Fruit fly (Drosophila melanogaster) whole organism, embryonic: Measurements from ENCODE around the gene dpr4.

ENCODE experiments used
- Antp ChIP-seq: fragments of 200-800 bp; sonication (Bioruptor generic); optimal IDR thresholded peaks from 3 replicates; lab custom pipeline; 2016; ENCODE audit warnings: missing biosample characterization, missing genetic modification characterization
- Asciz ChIP-seq: fragments of 200-800 bp; sonication (Bioruptor generic); optimal IDR thresholded peaks from 2 replicates; lab custom pipeline; 2017; ENCODE audit warnings: missing biosample characterization, mild to moderate bottlenecking, missing genetic modification characterization, missing genetic modification reagents
- CG10321 ChIP-seq: fragments of 200-800 bp; sonication (Bioruptor generic); IDR thresholded peaks from 2 replicates; pipeline ENCODE4 v1.3.6; 2022; ENCODE audit warnings: missing biosample characterization, missing genetic modification characterization
- CG11504 ChIP-seq: fragments of 200-800 bp; sonication (Bioruptor generic); optimal IDR thresholded peaks from 3 replicates; lab custom pipeline; 2019; ENCODE audit warnings: missing biosample characterization, mild to moderate bottlenecking, missing genetic modification characterization, moderate library complexity
- CG13296 ChIP-seq: fragments of 200-800 bp; sonication (Bioruptor generic); optimal IDR thresholded peaks from 3 replicates; lab custom pipeline; 2018; ENCODE audit warnings: missing biosample characterization, mild to moderate bottlenecking, missing genetic modification characterization
- CG13894 ChIP-seq: fragments of 200-800 bp; sonication (Bioruptor generic); optimal IDR thresholded peaks from 3 replicates; lab custom pipeline; 2018; ENCODE audit warnings: missing biosample characterization, mild to moderate bottlenecking, missing genetic modification characterization, moderate library complexity
- CG14710 ChIP-seq: fragments of 200-800 bp; sonication (Bioruptor generic); optimal IDR thresholded peaks from 3 replicates; lab custom pipeline; 2019; ENCODE audit warnings: missing biosample characterization, mild to moderate bottlenecking, missing genetic modification characterization, moderate library complexity
- CG15269 ChIP-seq: fragments of 200-800 bp; sonication (Bioruptor generic); optimal IDR thresholded peaks from 2 replicates; lab custom pipeline; 2018; ENCODE audit warnings: missing biosample characterization, mild to moderate bottlenecking, missing genetic modification characterization, moderate library complexity
- CG17328 ChIP-seq: fragments of 200-800 bp; sonication (Bioruptor generic); IDR thresholded peaks from 2 replicates; pipeline ENCODE4 v1.3.6; 2022; ENCODE audit warnings: missing biosample characterization, missing genetic modification characterization
- CG2129 ChIP-seq: fragments of 200-800 bp; sonication (Bioruptor generic); IDR thresholded peaks from 2 replicates; pipeline ENCODE4 v1.3.6; 2022; ENCODE audit warnings: missing biosample characterization, missing genetic modification characterization; ENCODE audit not compliant: partially characterized antibody
- CG3163 ChIP-seq: fragments of 200-800 bp; sonication (Bioruptor generic); optimal IDR thresholded peaks from 3 replicates; lab custom pipeline; 2016; ENCODE audit warnings: missing biosample characterization, missing genetic modification characterization
- CG32772 ChIP-seq: fragments of 200-800 bp; sonication (Bioruptor generic); IDR thresholded peaks from 2 replicates; pipeline ENCODE4 v1.3.6; 2022; ENCODE audit warnings: missing biosample characterization, missing genetic modification characterization
- CG3995 ChIP-seq: fragments of 200-800 bp; sonication (Bioruptor generic); optimal IDR thresholded peaks from 3 replicates; lab custom pipeline; 2016; ENCODE audit warnings: missing biosample characterization, missing genetic modification characterization
- CG42726 ChIP-seq: fragments of 200-800 bp; sonication (Bioruptor generic); IDR thresholded peaks from 2 replicates; pipeline ENCODE4 v1.3.6; 2022; ENCODE audit warnings: missing biosample characterization, missing genetic modification characterization; ENCODE audit not compliant: partially characterized antibody
- CG4424 ChIP-seq: fragments of 200-800 bp; sonication (Bioruptor generic); optimal IDR thresholded peaks from 3 replicates; lab custom pipeline; 2016; ENCODE audit warnings: missing biosample characterization, missing genetic modification characterization
- CG4707 ChIP-seq: fragments of 200-800 bp; sonication (Bioruptor generic); optimal IDR thresholded peaks from 2 replicates; lab custom pipeline; 2018; ENCODE audit warnings: missing biosample characterization, mild to moderate bottlenecking, missing genetic modification characterization, moderate library complexity
- CG6854 ChIP-seq: fragments of 200-800 bp; sonication (Bioruptor generic); optimal IDR thresholded peaks from 3 replicates; lab custom pipeline; 2017; ENCODE audit warnings: missing biosample characterization, mild to moderate bottlenecking, missing genetic modification characterization
- CG7372 ChIP-seq: fragments of 200-800 bp; sonication (Bioruptor generic); IDR thresholded peaks from 2 replicates; pipeline ENCODE4 v1.3.6; 2022; ENCODE audit warnings: missing biosample characterization, missing genetic modification characterization
- CG7786 ChIP-seq: fragments of 200-800 bp; sonication (Bioruptor generic); optimal IDR thresholded peaks from 2 replicates; lab custom pipeline; 2016; ENCODE audit warnings: missing biosample characterization, missing genetic modification characterization
- CG8290 ChIP-seq, 3 experiments: fragments of 200-800 bp; sonication (Bioruptor generic); optimal IDR thresholded peaks; 2 replicates each; lab custom pipeline; 2016 to 2019; ENCODE audit warnings: missing biosample characterization in 3 of 3, missing genetic modification characterization in 3 of 3, mild to moderate bottlenecking in 2 of 3, moderate library complexity in 1 of 3
- CG9437 ChIP-seq: fragments of 200-800 bp; sonication (Bioruptor generic); optimal IDR thresholded peaks from 2 replicates; lab custom pipeline; 2018; ENCODE audit warnings: missing biosample characterization, mild to moderate bottlenecking, missing genetic modification characterization
- CG9797 ChIP-seq: fragments of 200-800 bp; sonication (Bioruptor generic); optimal IDR thresholded peaks from 3 replicates; lab custom pipeline; 2018; ENCODE audit warnings: missing biosample characterization, mild to moderate bottlenecking, missing genetic modification characterization
- CTCF ChIP-seq: fragments of 200-800 bp; sonication (Bioruptor generic); optimal IDR thresholded peaks from 2 replicates; lab custom pipeline; 2017; ENCODE audit warnings: missing biosample characterization, mild to moderate bottlenecking, missing genetic modification characterization, moderate library complexity
- Camta ChIP-seq: fragments of 200-800 bp; sonication (Bioruptor generic); optimal IDR thresholded peaks from 2 replicates; lab custom pipeline; 2016; ENCODE audit warnings: missing biosample characterization, missing genetic modification characterization
- Deaf1 ChIP-seq: fragments of 200-800 bp; optimal IDR thresholded peaks from 3 replicates; lab custom pipeline; 2019; ENCODE audit warnings: missing biosample characterization, mild to moderate bottlenecking, missing genetic modification characterization, moderate library complexity
- Dp ChIP-seq: fragments of 200-800 bp; sonication (Bioruptor generic); optimal IDR thresholded peaks from 2 replicates; lab custom pipeline; 2018; ENCODE audit warnings: missing biosample characterization, mild to moderate bottlenecking, missing genetic modification characterization, moderate library complexity
- HmgD ChIP-seq: fragments of 200-800 bp; sonication (Bioruptor generic); optimal IDR thresholded peaks from 3 replicates; lab custom pipeline; 2016; ENCODE audit warnings: missing biosample characterization, missing genetic modification characterization
- Hmr ChIP-seq: fragments of 200-800 bp; sonication (Bioruptor generic); optimal IDR thresholded peaks from 3 replicates; lab custom pipeline; 2017; ENCODE audit warnings: mild to moderate bottlenecking, missing biosample characterization, missing genetic modification reagents, missing genetic modification characterization
- MESR4 ChIP-seq: fragments of 200-800 bp; sonication (Bioruptor generic); optimal IDR thresholded peaks from 2 replicates; lab custom pipeline; 2018; ENCODE audit warnings: missing biosample characterization, mild to moderate bottlenecking, missing genetic modification characterization, moderate library complexity
- MTF-1 ChIP-seq: fragments of 200-800 bp; sonication (Bioruptor generic); optimal IDR thresholded peaks from 2 replicates; lab custom pipeline; 2018; ENCODE audit warnings: missing biosample characterization, mild to moderate bottlenecking, missing genetic modification characterization, borderline replicate concordance
- Mes4 ChIP-seq: fragments of 200-800 bp; sonication (Bioruptor generic); optimal IDR thresholded peaks from 2 replicates; lab custom pipeline; 2016; ENCODE audit warnings: missing biosample characterization, missing genetic modification characterization
- Mrtf ChIP-seq: fragments of 200-800 bp; sonication (Bioruptor generic); IDR thresholded peaks from 3 replicates; pipeline ENCODE4 v1.3.6; 2022; ENCODE audit warnings: missing biosample characterization, missing genetic modification characterization
- NK7.1 ChIP-seq: fragments of 200-800 bp; sonication (Bioruptor generic); optimal IDR thresholded peaks from 3 replicates; lab custom pipeline; 2016; ENCODE audit warnings: missing biosample characterization, missing genetic modification characterization
- Stat92E ChIP-seq, 3 experiments: fragments of >200 bp in 2 of 3; fragments of 200-800 bp in 1 of 3; sonication (Bioruptor generic) in 1 of 3; optimal IDR thresholded peaks; 2 replicates each; lab custom pipeline; 2017 to 2019; ENCODE audit warnings: missing biosample characterization in 3 of 3, missing genetic modification characterization in 3 of 3, mild to moderate bottlenecking in 1 of 3, moderate library complexity in 1 of 3
- Tbp ChIP-seq: fragments of >200 bp; optimal IDR thresholded peaks from 2 replicates; lab custom pipeline; 2018; ENCODE audit warnings: missing biosample characterization, missing genetic modification characterization
- ash1 ChIP-seq: fragments of 200-800 bp; sonication (Bioruptor generic); optimal IDR thresholded peaks from 2 replicates; lab custom pipeline; 2018; ENCODE audit warnings: missing biosample characterization, mild to moderate bottlenecking, missing genetic modification characterization
- bbx ChIP-seq: fragments of 200-800 bp; sonication (Bioruptor generic); IDR thresholded peaks from 2 replicates; pipeline ENCODE4 v1.3.6; 2022; ENCODE audit warnings: missing biosample characterization, missing genetic modification characterization; ENCODE audit not compliant: partially characterized antibody
- croc ChIP-seq: fragments of 200-800 bp; sonication (Bioruptor generic); conservative IDR thresholded peaks from 3 replicates; pipeline ENCODE4 v1.3.6; 2022; ENCODE audit warnings: missing biosample characterization, missing genetic modification characterization
- dm ChIP-seq: fragments of 200-800 bp; sonication (Bioruptor generic); optimal IDR thresholded peaks from 3 replicates; lab custom pipeline; 2016; ENCODE audit warnings: missing biosample characterization, missing genetic modification characterization
- ewg ChIP-seq: fragments of 200-800 bp; sonication (Bioruptor generic); optimal IDR thresholded peaks from 3 replicates; lab custom pipeline; 2017; ENCODE audit warnings: mild to moderate bottlenecking, missing biosample characterization, missing genetic modification reagents, missing genetic modification characterization
- grn ChIP-seq: fragments of 200-800 bp; sonication (Bioruptor generic); optimal IDR thresholded peaks from 3 replicates; lab custom pipeline; 2017; ENCODE audit warnings: missing biosample characterization, missing genetic modification characterization
- lola ChIP-seq, 3 experiments: fragments of >200 bp in 2 of 3; fragments of 200-800 bp in 1 of 3; sonication (Bioruptor generic) in 1 of 3; optimal IDR thresholded peaks; 2 replicates each; lab custom pipeline; 2017 to 2019; ENCODE audit warnings: missing biosample characterization in 3 of 3, missing genetic modification characterization in 3 of 3, mild to moderate bottlenecking in 1 of 3, moderate library complexity in 1 of 3
- mirr ChIP-seq: fragments of 200-800 bp; sonication (Bioruptor generic); optimal IDR thresholded peaks from 3 replicates; lab custom pipeline; 2018; ENCODE audit warnings: missing biosample characterization, mild to moderate bottlenecking, missing genetic modification characterization
- otp ChIP-seq: fragments of 200-800 bp; sonication (Bioruptor generic); IDR thresholded peaks from 3 replicates; pipeline ENCODE4, ENCODE4 v1.3.6; 2022; ENCODE audit warnings: missing biosample characterization, missing genetic modification characterization
- pb ChIP-seq: fragments of 200-800 bp; sonication (Bioruptor generic); optimal IDR thresholded peaks from 3 replicates; lab custom pipeline; 2016; ENCODE audit warnings: missing biosample characterization, missing genetic modification characterization
- repo ChIP-seq: fragments of 200-800 bp; sonication (Bioruptor generic); optimal IDR thresholded peaks from 2 replicates; lab custom pipeline; 2016; ENCODE audit warnings: missing biosample characterization, missing genetic modification characterization
- run ChIP-seq: fragments of 200-800 bp; sonication (Bioruptor generic); optimal IDR thresholded peaks from 3 replicates; lab custom pipeline; 2018; ENCODE audit warnings: missing biosample characterization, mild to moderate bottlenecking, missing genetic modification characterization
- tna ChIP-seq: fragments of 200-800 bp; sonication (Bioruptor generic); IDR thresholded peaks from 2 replicates; pipeline ENCODE4 v1.3.6; 2022; ENCODE audit warnings: missing biosample characterization, missing genetic modification characterization; ENCODE audit not compliant: partially characterized antibody
- unpg ChIP-seq: fragments of 200-800 bp; sonication (Bioruptor generic); optimal IDR thresholded peaks from 3 replicates; lab custom pipeline; 2018; ENCODE audit warnings: missing biosample characterization, mild to moderate bottlenecking, missing genetic modification characterization, moderate library complexity
- vvl ChIP-seq: fragments of 200-800 bp; sonication (Bioruptor generic); IDR thresholded peaks from 2 replicates; pipeline ENCODE4 v1.3.6; 2022; ENCODE audit warnings: missing biosample characterization, missing genetic modification characterization

dpr4 gene

dm6 chr3R:11499715-11500235, 43.0 kb downstream of the dpr4 start, which contains the start of gene dpr5:
TSS of gene dpr5 (plus strand) at chr3R:11499984.
- TF ChIP-seq CG42726 (GFP tag; lab: Robert Waterston, UW) (0 out of 2 replicates have a peak, but pooled peaks have one; percentile 12), Hmr (peak; percentile 23), Dp (GFP tag; lab: Kevin White, UChicago) (no peak), CG14710 (tag; lab: Kevin White, UChicago) (no peak), CG7372 (GFP tag; lab: Robert Waterston, UW) (no peak), run (tag; lab: Kevin White, UChicago) (no peak), CG4707 (no peak), CG13296 (no peak), MTF-1 (GFP tag; lab: Kevin White, UChicago) (no peak), HmgD (no peak), CG13894 (peak; percentile 72), CG3163 (GFP tag; lab: Kevin White, UChicago) (peak; percentile 57), repo (GFP tag; lab: Kevin White, UChicago) (no peak), otp (GFP tag; lab: Robert Waterston, UW) (no peak), CG17328 (GFP tag; lab: Robert Waterston, UW) (no peak), vvl (no peak), mirr (GFP tag; lab: Kevin White, UChicago) (no peak), Mrtf (GFP tag; lab: Robert Waterston, UW) (no peak), CG10321 (GFP tag; lab: Robert Waterston, UW) (no peak), unpg (no peak), Asciz (GFP tag; lab: Kevin White, UChicago) (no peak), Camta (GFP tag; lab: Kevin White, UChicago) (no peak), CG7786 (no peak), Deaf1 (peak; percentile 94), CG32772 (GFP tag; lab: Robert Waterston, UW) (no peak), CG4424 (GFP tag; lab: Kevin White, UChicago) (no peak), tna (GFP tag; lab: Robert Waterston, UW) (no peak), CG9437 (GFP tag; lab: Kevin White, UChicago) (peak; percentile 80), grn (peak; percentile 35), CTCF (GFP tag; lab: Kevin White, UChicago) (no peak), CG8290 (GFP tag; optimal IDR thresholded peaks at IDR 0.05; lab: Kevin White, UChicago) (no peak), CG8290 (tag; optimal IDR thresholded peaks at IDR 0.05; lab: Kevin White, UChicago) (peak in 1 of 2 experiments; percentile 52), MESR4 (no peak), bbx (GFP tag; lab: Robert Waterston, UW) (no peak; the same call in 1 of the 2 replicates), CG2129 (GFP tag; lab: Robert Waterston, UW) (no peak), Mes4 (GFP tag; lab: Kevin White, UChicago) (no peak), Antp (GFP tag; lab: Kevin White, UChicago) (no peak), CG11504 (tag; lab: Kevin White, UChicago) (peak; percentile 97), CG3995 (GFP tag; lab: Kevin White, UChicago) (peak; percentile 96), CG15269 (tag; lab: Kevin White, UChicago) (no peak), NK7.1 (GFP tag; lab: Kevin White, UChicago) (no peak), Stat92E (GFP tag; optimal IDR thresholded peaks at IDR 0.05; lab: Kevin White, UChicago) (no peak), ash1 (GFP tag; lab: Kevin White, UChicago) (no peak), croc (GFP tag; lab: Robert Waterston, UW) (no peak), CG6854 (GFP tag; lab: Kevin White, UChicago) (no peak), dm (GFP tag; lab: Kevin White, UChicago) (no peak), ewg (GFP tag; lab: Kevin White, UChicago) (peak; percentile 83), CG9797 (GFP tag; lab: Kevin White, UChicago) (no peak), pb (GFP tag; lab: Kevin White, UChicago) (no peak), Tbp (GFP tag; lab: Kevin White, UChicago) (no peak), lola (GFP tag; optimal IDR thresholded peaks at IDR 0.05; lab: Kevin White, UChicago) (no peak)
